Worm (Caenorhabditis elegans) whole organism, early embryonic: Measurements from ENCODE around the gene oac-37.

Source experiments
- B0310.2 ChIP-seq: sonication (generic microtip); optimal IDR thresholded peaks from 2 replicates; lab custom pipeline; 2016; ENCODE audit warnings: mild to moderate bottlenecking, missing genetic modification characterization, missing compliant biosample characterization
- F13C5.2 ChIP-seq: sonication (generic microtip); optimal IDR thresholded peaks from 2 replicates; lab custom pipeline; 2017; ENCODE audit warnings: mild to moderate bottlenecking, missing genetic modification characterization, inconsistent platforms, missing compliant biosample characterization
- aly-1 ChIP-seq: sonication (generic microtip); optimal IDR thresholded peaks from 2 replicates; lab custom pipeline; 2016; ENCODE audit warnings: missing genetic modification characterization, missing compliant biosample characterization
- ama-1 ChIP-seq: fragments of 150-350 bp; optimal IDR thresholded peaks from 2 replicates; lab custom pipeline; 2014
- ceh-13 ChIP-seq: fragments of 200-800 bp; sonication (Bioruptor generic); optimal IDR thresholded peaks from 2 replicates; lab custom pipeline; 2018; ENCODE audit warnings: mild to moderate bottlenecking, missing genetic modification characterization, missing compliant biosample characterization
- ceh-36 ChIP-seq: sonication (generic microtip); optimal IDR thresholded peaks from 2 replicates; lab custom pipeline; 2016; ENCODE audit warnings: missing genetic modification characterization, inconsistent platforms, missing compliant biosample characterization
- ets-7 ChIP-seq: sonication (generic microtip); optimal IDR thresholded peaks from 2 replicates; lab custom pipeline; 2016; ENCODE audit warnings: missing genotype, missing genetic modification characterization, missing compliant biosample characterization
- flt-1 ChIP-seq: fragments of 200-800 bp; sonication (Bioruptor generic); IDR thresholded peaks from 2 replicates; pipeline ENCODE4 v1.3.6; 2022; ENCODE audit warnings: missing genetic modification characterization, missing compliant biosample characterization
- hmbx-1 ChIP-seq: sonication (generic microtip); optimal IDR thresholded peaks from 2 replicates; lab custom pipeline; 2016; ENCODE audit warnings: mild to moderate bottlenecking, missing genetic modification characterization, missing compliant biosample characterization
- hmg-4 ChIP-seq: fragments of 200-800 bp; sonication (Bioruptor generic); optimal IDR thresholded peaks from 2 replicates; lab custom pipeline; 2018; ENCODE audit warnings: mild to moderate bottlenecking, missing genetic modification characterization, missing compliant biosample characterization
- hnd-1 ChIP-seq: sonication (generic microtip); optimal IDR thresholded peaks from 2 replicates; lab custom pipeline; 2016; ENCODE audit warnings: missing genetic modification characterization, missing compliant biosample characterization
- pes-1 ChIP-seq: fragments of 200-800 bp; sonication (Bioruptor generic); IDR thresholded peaks from 2 replicates; pipeline ENCODE4 v1.3.6; 2022; ENCODE audit warnings: missing genetic modification reagents, missing genetic modification characterization, missing compliant biosample characterization
- scrt-1 ChIP-seq: fragments of 200-800 bp; sonication (Bioruptor generic); IDR thresholded peaks from 2 replicates; pipeline ENCODE4 v1.3.6; 2022; ENCODE audit warnings: missing genetic modification characterization, missing compliant biosample characterization
- sea-1 ChIP-seq: fragments of 200-800 bp; sonication (Bioruptor generic); conservative IDR thresholded peaks from 2 replicates; pipeline ENCODE4 v1.3.6; 2022; ENCODE audit warnings: missing genetic modification characterization, missing compliant biosample characterization
- tbx-11 ChIP-seq: fragments of 200-800 bp; sonication (Bioruptor generic); IDR thresholded peaks from 2 replicates; pipeline ENCODE4 v1.3.6; 2022; ENCODE audit warnings: missing genetic modification characterization, missing compliant biosample characterization
- tbx-37 ChIP-seq: fragments of 200-800 bp; sonication (Bioruptor generic); conservative IDR thresholded peaks from 2 replicates; pipeline ENCODE4 v1.3.6; 2022; ENCODE audit warnings: missing genetic modification reagents, missing genetic modification characterization, missing compliant biosample characterization
- tra-4 ChIP-seq: sonication (generic microtip); optimal IDR thresholded peaks from 2 replicates; lab custom pipeline; 2017; ENCODE audit warnings: missing genetic modification characterization, missing compliant biosample characterization

The oac-37 gene

DNA sequence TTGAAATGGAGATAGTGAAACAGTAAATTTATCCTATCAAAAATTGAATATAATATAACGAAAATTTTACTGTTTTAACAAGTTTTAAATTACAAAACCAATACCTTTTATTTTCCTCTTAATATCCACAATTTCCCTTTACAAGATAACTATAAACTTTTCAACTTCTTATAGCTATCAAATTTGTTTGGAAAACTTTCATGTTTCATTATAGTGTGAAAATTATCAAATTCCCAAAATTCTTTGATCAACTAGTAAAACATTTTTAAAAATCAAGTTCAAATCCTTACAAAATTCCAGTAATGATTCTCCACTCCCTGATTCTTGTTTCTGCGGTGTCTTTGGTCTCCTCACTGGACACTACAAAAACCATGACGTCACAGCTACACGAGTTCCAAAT lies 36.4 kb downstream of the oac-37 start, which contains the start of gene R05A10.1:
R05A10.1 (plus strand) TSS at position 301 of the 400 bp plus-strand sequence.
- TF ChIP-seq ceh-36 (tag; lab: Kevin White, UChicago) (no peak), ama-1 (lab: Kevin White, UChicago) (no peak), hmg-4 (GFP tag; lab: Kevin White, UChicago) (no peak), scrt-1 (GFP tag; lab: Robert Waterston, UW) (no peak)

DNA sequence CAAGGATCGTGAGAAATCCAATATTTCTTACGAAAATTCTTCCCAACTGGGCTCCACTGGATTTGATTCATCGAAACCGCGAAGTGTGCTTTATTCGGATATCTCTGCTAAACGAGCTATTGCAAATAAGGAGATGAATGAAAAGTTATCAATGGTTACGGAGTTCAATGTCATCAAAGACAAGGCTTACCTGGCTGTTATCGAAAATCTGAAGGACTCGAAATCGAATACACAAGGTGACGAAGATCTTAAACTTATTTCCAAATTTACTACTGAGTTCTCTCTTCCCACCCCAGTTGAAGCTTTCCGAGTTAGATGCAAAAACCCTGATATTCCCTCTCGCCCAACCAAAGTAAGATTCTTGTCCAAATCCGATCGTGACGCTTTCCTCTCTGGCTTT lies 40.6 kb downstream of the oac-37 start:
- no peak for TF ChIP-seq pes-1 (GFP tag; lab: Robert Waterston, UW)

DNA sequence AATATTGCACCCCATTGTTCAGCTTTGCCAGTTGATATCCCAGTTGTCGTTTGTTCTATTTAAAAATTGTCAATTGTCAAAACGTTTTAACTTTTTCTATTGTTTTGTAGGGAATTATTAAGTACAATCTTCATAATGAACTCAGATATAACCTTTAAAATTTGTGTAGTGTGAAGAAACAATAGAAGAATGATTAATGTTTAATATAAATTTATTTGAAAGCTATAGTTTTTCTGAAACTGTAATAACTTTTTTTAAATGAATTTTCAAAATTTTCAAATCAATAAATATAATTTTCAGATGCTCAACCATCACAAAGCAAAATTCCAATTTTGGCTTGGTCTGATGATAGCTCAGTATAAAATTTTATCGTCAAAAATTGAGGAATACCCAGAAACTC lies 46.2 kb downstream of the oac-37 start, which contains the start of gene K01G12.22:
K01G12.22 (plus strand) TSS at position 301 of the 400 bp plus-strand sequence.
- TF ChIP-seq aly-1: no peak
- no peak for TF ChIP-seq B0310.2 (tag; lab: Kevin White, UChicago)
- TF ChIP-seq hmbx-1 (tag; lab: Kevin White, UChicago): no peak

DNA sequence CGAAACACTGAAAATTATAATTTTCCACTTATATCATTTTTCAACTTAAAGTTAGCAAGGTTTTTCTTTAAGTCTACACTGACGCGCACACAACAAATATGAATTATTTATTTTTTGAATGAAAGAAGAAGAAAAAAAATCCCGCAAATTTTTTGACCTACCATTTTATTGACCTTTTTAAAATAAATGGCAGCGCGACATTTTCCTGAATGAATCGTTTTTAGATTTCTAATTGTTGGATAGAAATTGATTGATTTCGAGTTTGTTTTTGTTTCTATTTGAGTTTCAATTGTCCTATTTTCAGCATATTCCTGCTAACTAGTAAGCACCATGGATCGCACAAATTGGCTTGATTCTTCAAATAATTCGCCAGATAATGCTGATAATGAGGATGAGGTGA lies 47.5 kb downstream of the oac-37 start, which contains the start of gene K01G12.3:
K01G12.3 (plus strand) TSS at position 301 of the 400 bp plus-strand sequence.
- TF ChIP-seq sea-1 (GFP tag; lab: Robert Waterston, UW) (no peak), hmg-4 (GFP tag; lab: Kevin White, UChicago) (no peak)

DNA sequence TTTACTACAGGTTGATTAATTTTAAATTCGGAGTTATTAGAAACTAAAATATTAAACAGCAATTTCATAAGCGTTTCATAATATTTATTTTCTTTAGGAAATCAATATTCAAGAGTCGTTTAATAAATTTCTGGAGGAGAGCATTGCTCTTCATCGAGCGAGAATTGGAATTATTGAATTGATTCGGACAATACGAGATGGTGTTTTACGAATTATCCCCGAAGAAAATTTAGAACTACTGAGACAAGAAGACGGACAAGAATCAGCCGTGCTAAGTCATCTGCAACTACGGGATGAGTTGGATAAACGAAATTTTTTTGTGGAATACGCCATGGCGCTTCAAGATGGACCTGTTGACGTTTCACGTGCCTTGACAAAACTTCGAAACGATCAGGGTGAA lies 48.6 kb downstream of the oac-37 start:
- no peak for TF ChIP-seq hmbx-1 (tag; lab: Kevin White, UChicago)

DNA sequence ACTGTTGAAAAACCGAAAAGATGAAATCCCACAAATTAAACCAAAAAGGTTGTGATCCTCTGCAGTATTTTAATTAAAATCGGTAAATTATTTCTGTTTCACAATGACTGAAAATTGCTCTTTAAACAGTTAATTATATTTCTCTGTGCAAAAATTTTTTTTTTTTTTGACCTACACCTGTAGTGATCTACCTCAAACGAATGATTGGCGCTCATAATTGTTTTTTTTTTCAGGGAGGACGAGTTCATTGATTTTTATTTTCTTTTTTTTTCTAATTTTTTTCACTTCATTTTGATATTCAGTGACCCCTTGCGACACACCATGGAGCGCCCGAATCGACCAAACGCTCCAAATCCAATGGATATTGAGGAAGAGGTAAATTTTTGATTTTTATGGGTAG lies 50.5 kb downstream of the oac-37 start, which contains the start of gene F02H6.2:
F02H6.2 (plus strand) TSS at position 301 of the 400 bp plus-strand sequence.
- no peak for TF ChIP-seq tra-4
- no peak for TF ChIP-seq pes-1 (GFP tag; lab: Robert Waterston, UW)
- no peak for TF ChIP-seq hnd-1 (tag; lab: Kevin White, UChicago)
- TF ChIP-seq ama-1 (lab: Kevin White, UChicago): no peak
- TF ChIP-seq hmbx-1 (tag; lab: Kevin White, UChicago): no peak
- TF ChIP-seq B0310.2 (tag; lab: Kevin White, UChicago): no peak
- no peak for TF ChIP-seq ceh-36 (tag; lab: Kevin White, UChicago)
- no peak for TF ChIP-seq F13C5.2 (tag; lab: Kevin White, UChicago)
- TF ChIP-seq ets-7 (tag; lab: Kevin White, UChicago): no peak
- no peak for TF ChIP-seq scrt-1 (GFP tag; lab: Robert Waterston, UW)
- TF ChIP-seq aly-1: no peak
- no peak for TF ChIP-seq ceh-13 (GFP tag; lab: Kevin White, UChicago)
- no peak for TF ChIP-seq hmg-4 (GFP tag; lab: Kevin White, UChicago)
- no peak for TF ChIP-seq sea-1 (GFP tag; lab: Robert Waterston, UW)
- no peak for TF ChIP-seq tbx-37
- no peak for TF ChIP-seq flt-1 (GFP tag; lab: Robert Waterston, UW)
- no peak for TF ChIP-seq tbx-11 (GFP tag; lab: Robert Waterston, UW)
